Worm (Caenorhabditis elegans): Measurements from ENCODE around the gene C07C7.1.
A peak's percentile ranks its signal among the peaks of the same experiment; 100 is the strongest.

C07C7.1 gene

DNA sequence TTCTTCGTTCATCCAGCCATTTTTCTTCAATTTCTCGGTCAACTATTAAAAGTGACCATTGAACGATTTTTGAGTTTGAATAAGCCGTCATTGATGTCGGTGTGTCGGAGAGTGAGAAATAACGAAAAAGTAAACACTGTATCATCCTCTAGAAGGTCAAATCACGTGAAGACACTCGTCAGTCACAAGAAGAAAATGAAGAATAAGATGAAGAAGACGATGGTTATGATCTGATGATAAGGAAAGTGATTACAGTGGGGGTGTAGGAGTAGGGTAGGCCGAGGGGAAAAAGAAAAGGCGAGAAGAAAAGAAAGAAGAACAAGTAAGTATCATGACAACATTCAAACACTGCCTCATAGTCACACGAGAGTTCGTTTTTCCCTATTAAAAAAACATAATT, 13.5 kb downstream of the C07C7.1 start (continued):
- TF ChIP-seq akir-1 (GFP tag; optimal IDR thresholded peaks at IDR 0.05) (no peak), madf-10 (tag; optimal IDR thresholded peaks at IDR 0.05) (peak; percentile 17), ztf-28 (GFP tag; IDR thresholded peaks at IDR 0.05) (no peak), B0019.2 (GFP tag; conservative IDR thresholded peaks at IDR 0.05) (no peak), unc-62 (GFP tag; optimal IDR thresholded peaks at IDR 0.05) (no peak), nhr-179 (tag; optimal IDR thresholded peaks at IDR 0.05) (no peak), dox-1 (GFP tag; IDR thresholded peaks at IDR 0.05) (no peak), F55B11.4 (tag; optimal IDR thresholded peaks at IDR 0.05; ENCODE audit: borderline replicate concordance, insufficient read depth) (no peak), ztf-22 (GFP tag; optimal IDR thresholded peaks at IDR 0.05) (no peak), ztf-3 (GFP tag; optimal IDR thresholded peaks at IDR 0.05) (no peak), ceh-79 (tag; optimal IDR thresholded peaks at IDR 0.05) (no peak), lir-1 (GFP tag; conservative IDR thresholded peaks at IDR 0.05) (peak; percentile 60; the same call in 1 of the 2 replicates), pbrm-1 (GFP tag; IDR thresholded peaks at IDR 0.05) (0 out of 2 replicates have a peak, but pooled peaks have one; percentile 22), egl-18 (GFP tag; IDR thresholded peaks at IDR 0.05) (no peak), nfyb-1 (GFP tag; IDR thresholded peaks at IDR 0.05) (no peak), madf-6 (GFP tag; IDR thresholded peaks at IDR 0.05) (no peak), egl-44 (GFP tag; IDR thresholded peaks at IDR 0.05) (no peak), somi-1 (GFP tag; optimal IDR thresholded peaks at IDR 0.05) (peak; percentile 78), ceh-40 (GFP tag; IDR thresholded peaks at IDR 0.05) (no peak), ccch-3 (GFP tag; optimal IDR thresholded peaks at IDR 0.05) (no peak), tbp1 (GFP tag; optimal IDR thresholded peaks at IDR 0.05) (peak; percentile 13), lin-26 (GFP tag; IDR thresholded peaks at IDR 0.05) (0 out of 2 replicates have a peak, but pooled peaks have one; percentile 42), ztf-26 (tag; optimal IDR thresholded peaks at IDR 0.05) (peak; percentile 64), lin-54 (GFP tag; optimal IDR thresholded peaks at IDR 0.05) (peak; percentile 34), rcor-1 (GFP tag; IDR thresholded peaks at IDR 0.05) (no peak), sea-2 (GFP tag; IDR thresholded peaks at IDR 0.05) (no peak), cebp-1 (GFP tag; IDR thresholded peaks at IDR 0.05) (no peak), cebp-1 (tag; optimal IDR thresholded peaks at IDR 0.05) (peak; percentile 70), cebp-2 (GFP tag; IDR thresholded peaks at IDR 0.05) (no peak), egrh-3 (GFP tag; IDR thresholded peaks at IDR 0.05) (no peak), zim-3 (tag; optimal IDR thresholded peaks at IDR 0.05) (no peak), K12H6.12 (tag; optimal IDR thresholded peaks at IDR 0.05) (no peak), F49E8.2 (tag; optimal IDR thresholded peaks at IDR 0.05; ENCODE audit: insufficient read depth) (no peak), ZK185.1 (tag; optimal IDR thresholded peaks at IDR 0.05; ENCODE audit: poor library complexity, severe bottlenecking) (no peak), hlh-26 (GFP tag; conservative IDR thresholded peaks at IDR 0.05) (no peak), dpl-1 (GFP tag; optimal IDR thresholded peaks at IDR 0.05) (no peak), Y79H2A.3 (GFP tag; conservative IDR thresholded peaks at IDR 0.05) (0 out of 2 replicates have a peak, but pooled peaks have one; percentile 18), nfya-2 (GFP tag; IDR thresholded peaks at IDR 0.05) (no peak), athp-1 (tag; optimal IDR thresholded peaks at IDR 0.05) (no peak), repo-1 (tag; optimal IDR thresholded peaks at IDR 0.05) (no peak), mcd-1 (GFP tag; IDR thresholded peaks at IDR 0.05) (0 out of 2 replicates have a peak, but pooled peaks have one; percentile 26), hmg-1.2 (GFP tag; IDR thresholded peaks at IDR 0.05) (no peak; the same call in 1 of the 2 replicates), C06A6.2 (GFP tag; conservative IDR thresholded peaks at IDR 0.05) (no peak), snpc-4 (GFP tag; optimal IDR thresholded peaks at IDR 0.05) (no peak), snpc-4 (tag; optimal IDR thresholded peaks at IDR 0.05) (peak in 1 of 4 experiments; percentile 61), sdz-38 (tag; optimal IDR thresholded peaks at IDR 0.05) (no peak), tlf-1 (GFP tag; optimal IDR thresholded peaks at IDR 0.05) (peak; percentile 14), F22D6.2 (tag; optimal IDR thresholded peaks at IDR 0.05) (no peak), let-526 (GFP tag; IDR thresholded peaks at IDR 0.05) (peak; percentile 78; the same call in 1 of the 2 replicates)
